Worm (Caenorhabditis elegans) whole organism, late embryonic: ENCODE measurements around the gene his-72.
A peak's percentile ranks its signal among the peaks of the same experiment; 100 is the strongest.

Experiments used
- C08G9.2 ChIP-seq: sonication (generic microtip); optimal IDR thresholded peaks from 2 replicates; lab custom pipeline; 2016; ENCODE audit warnings: mild to moderate bottlenecking, missing genetic modification characterization, moderate library complexity, missing compliant biosample characterization
- C38D4.7 ChIP-seq: fragments of 200-800 bp; sonication (Bioruptor generic); optimal IDR thresholded peaks from 2 replicates; lab custom pipeline; 2018; ENCODE audit warnings: mild to moderate bottlenecking, missing genetic modification characterization, moderate library complexity, missing compliant biosample characterization
- K02D7.2 ChIP-seq: sonication (generic microtip); optimal IDR thresholded peaks from 2 replicates; lab custom pipeline; 2017; ENCODE audit warnings: mild to moderate bottlenecking, missing genetic modification characterization, missing compliant biosample characterization
- T23F11.4 ChIP-seq: fragments of 200-800 bp; sonication (Bioruptor generic); optimal IDR thresholded peaks from 2 replicates; lab custom pipeline; 2018; ENCODE audit warnings: mild to moderate bottlenecking, missing genetic modification characterization, missing compliant biosample characterization
- ahr-1 ChIP-seq: sonication (generic microtip); optimal IDR thresholded peaks from 2 replicates; lab custom pipeline; 2016; ENCODE audit warnings: missing genetic modification characterization, missing compliant biosample characterization
- ceh-14 ChIP-seq: sonication (generic microtip); optimal IDR thresholded peaks from 2 replicates; lab custom pipeline; 2016; ENCODE audit warnings: missing genotype, missing genetic modification characterization, missing compliant biosample characterization
- ceh-18 ChIP-seq: sonication (generic microtip); optimal IDR thresholded peaks from 2 replicates; lab custom pipeline; 2016; ENCODE audit warnings: missing genetic modification characterization, missing compliant biosample characterization
- ceh-2 ChIP-seq: sonication (generic microtip); optimal IDR thresholded peaks from 2 replicates; lab custom pipeline; 2016; ENCODE audit warnings: missing genotype, missing genetic modification characterization, missing compliant biosample characterization
- ceh-30 ChIP-seq: fragments of 150-350 bp; optimal IDR thresholded peaks from 2 replicates; lab custom pipeline; 2014; ENCODE audit warnings: missing biosample characterization, missing genetic modification characterization
- ceh-31 ChIP-seq: sonication (generic microtip); optimal IDR thresholded peaks from 2 replicates; lab custom pipeline; 2016; ENCODE audit warnings: missing genetic modification characterization, missing compliant biosample characterization
- ceh-34 ChIP-seq: sonication (generic microtip); optimal IDR thresholded peaks from 2 replicates; lab custom pipeline; 2016; ENCODE audit warnings: mild to moderate bottlenecking, missing genetic modification characterization, missing compliant biosample characterization
- ceh-45 ChIP-seq: fragments of 200-800 bp; sonication (Bioruptor generic); IDR thresholded peaks from 2 replicates; pipeline ENCODE4 v1.3.6; 2022; ENCODE audit warnings: missing genetic modification reagents, missing genetic modification characterization, missing compliant biosample characterization
- ceh-6 ChIP-seq: fragments of 200-800 bp; sonication (Bioruptor generic); optimal IDR thresholded peaks from 2 replicates; lab custom pipeline; 2018; ENCODE audit warnings: mild to moderate bottlenecking, missing genetic modification characterization, missing compliant biosample characterization
- ceh-9 ChIP-seq: sonication (generic microtip); optimal IDR thresholded peaks from 2 replicates; lab custom pipeline; 2016; ENCODE audit warnings: mild to moderate bottlenecking, missing genetic modification characterization, inconsistent platforms, missing compliant biosample characterization
- elt-2 ChIP-seq: sonication (generic microtip); optimal IDR thresholded peaks from 2 replicates; lab custom pipeline; 2016; ENCODE audit warnings: missing genetic modification reagents, missing genetic modification characterization, missing compliant biosample characterization
- elt-4 ChIP-seq: sonication (generic microtip); optimal IDR thresholded peaks from 2 replicates; lab custom pipeline; 2016; ENCODE audit warnings: missing genetic modification characterization, missing compliant biosample characterization
- ets-4 ChIP-seq: sonication (generic microtip); optimal IDR thresholded peaks from 2 replicates; lab custom pipeline; 2016; ENCODE audit warnings: missing genetic modification characterization, missing compliant biosample characterization
- fax-1 ChIP-seq: sonication (generic microtip); optimal IDR thresholded peaks from 2 replicates; lab custom pipeline; 2016; ENCODE audit warnings: missing genotype, missing genetic modification characterization, missing compliant biosample characterization
- fkh-10 ChIP-seq: fragments of 150-350 bp; optimal IDR thresholded peaks from 2 replicates; lab custom pipeline; 2014; ENCODE audit warnings: missing biosample characterization, missing genetic modification reagents, missing genetic modification characterization
- fkh-6 ChIP-seq: sonication (generic microtip); optimal IDR thresholded peaks from 2 replicates; lab custom pipeline; 2016; ENCODE audit warnings: missing genetic modification characterization, missing compliant biosample characterization
- gmeb-2 ChIP-seq: sonication (generic microtip); optimal IDR thresholded peaks from 2 replicates; lab custom pipeline; 2016; ENCODE audit warnings: missing genetic modification characterization, inconsistent platforms, missing compliant biosample characterization
- hlh-15 ChIP-seq: sonication (generic microtip); optimal IDR thresholded peaks from 2 replicates; lab custom pipeline; 2016; ENCODE audit warnings: missing genetic modification characterization, missing compliant biosample characterization
- hlh-30 ChIP-seq: sonication (generic microtip); optimal IDR thresholded peaks from 2 replicates; lab custom pipeline; 2017; ENCODE audit warnings: antibody characterized with exemption, missing genetic modification characterization, missing compliant biosample characterization; ENCODE audit not compliant: insufficient read depth
- hlh-6 ChIP-seq: sonication (generic microtip); optimal IDR thresholded peaks from 2 replicates; lab custom pipeline; 2016; ENCODE audit warnings: missing genotype, missing genetic modification characterization, missing compliant biosample characterization
- lim-6 ChIP-seq: sonication (generic microtip); optimal IDR thresholded peaks from 2 replicates; lab custom pipeline; 2016; ENCODE audit warnings: missing genetic modification characterization, missing compliant biosample characterization
- mec-3 ChIP-seq: sonication (generic microtip); optimal IDR thresholded peaks from 2 replicates; lab custom pipeline; 2016; ENCODE audit warnings: borderline replicate concordance, missing genetic modification characterization, missing compliant biosample characterization
- nfya-1 ChIP-seq: sonication (generic microtip); optimal IDR thresholded peaks from 2 replicates; lab custom pipeline; 2017; ENCODE audit warnings: missing genetic modification characterization, mild to moderate bottlenecking, missing compliant biosample characterization, antibody characterized with exemption, moderate library complexity
- nhr-11 ChIP-seq: fragments of 150-350 bp; optimal IDR thresholded peaks from 2 replicates; lab custom pipeline; 2014; ENCODE audit warnings: missing biosample characterization, missing genetic modification characterization
- nhr-232 ChIP-seq: sonication (generic microtip); optimal IDR thresholded peaks from 2 replicates; lab custom pipeline; 2016; ENCODE audit warnings: missing genetic modification characterization, missing compliant biosample characterization
- pag-3 ChIP-seq: sonication (generic microtip); optimal IDR thresholded peaks from 2 replicates; lab custom pipeline; 2016; ENCODE audit warnings: missing compliant biosample characterization, missing genetic modification characterization, borderline replicate concordance
- pqm-1 ChIP-seq: sonication (generic microtip); optimal IDR thresholded peaks from 2 replicates; lab custom pipeline; 2016; ENCODE audit warnings: missing genetic modification characterization, missing compliant biosample characterization
- pros-1 ChIP-seq: fragments of 150-350 bp; optimal IDR thresholded peaks from 2 replicates; lab custom pipeline; 2014; ENCODE audit warnings: missing biosample characterization, missing genetic modification reagents, missing genetic modification characterization
- ref-2 ChIP-seq: sonication (generic microtip); optimal IDR thresholded peaks from 2 replicates; lab custom pipeline; 2016; ENCODE audit warnings: missing genetic modification characterization, missing compliant biosample characterization
- rnt-1 ChIP-seq: sonication (generic microtip); optimal IDR thresholded peaks from 2 replicates; lab custom pipeline; 2016; ENCODE audit warnings: missing genetic modification characterization, missing compliant biosample characterization
- sox-2 ChIP-seq: fragments of 200-800 bp; sonication (Bioruptor generic); IDR thresholded peaks from 2 replicates; pipeline ENCODE4 v1.3.6; 2022; ENCODE audit warnings: missing genetic modification reagents, missing genetic modification characterization, missing compliant biosample characterization
- syd-9 ChIP-seq: sonication (generic microtip); optimal IDR thresholded peaks from 2 replicates; lab custom pipeline; 2016; ENCODE audit warnings: mild to moderate bottlenecking, missing genetic modification characterization, moderate library complexity, missing compliant biosample characterization
- tbx-2 ChIP-seq: sonication (generic microtip); optimal IDR thresholded peaks from 2 replicates; lab custom pipeline; 2016; ENCODE audit warnings: missing genetic modification characterization, missing compliant biosample characterization
- tbx-7 ChIP-seq: sonication (generic microtip); optimal IDR thresholded peaks from 2 replicates; lab custom pipeline; 2016; ENCODE audit warnings: missing genotype, missing genetic modification characterization, missing compliant biosample characterization
- unc-42 ChIP-seq: sonication (generic microtip); optimal IDR thresholded peaks from 2 replicates; lab custom pipeline; 2016; ENCODE audit warnings: missing genotype, missing genetic modification characterization, missing compliant biosample characterization
- unc-55 ChIP-seq: sonication (generic microtip); optimal IDR thresholded peaks from 2 replicates; lab custom pipeline; 2017; ENCODE audit warnings: missing biosample characterization, missing genetic modification reagents, missing genetic modification characterization
- unc-86 ChIP-seq: sonication (generic microtip); optimal IDR thresholded peaks from 2 replicates; lab custom pipeline; 2016; ENCODE audit warnings: missing genetic modification characterization, missing compliant biosample characterization
- ztf-16 ChIP-seq: sonication (generic microtip); optimal IDR thresholded peaks from 2 replicates; lab custom pipeline; 2017; ENCODE audit warnings: missing genetic modification characterization, missing compliant biosample characterization

The his-72 gene

ce11 chrIII:12351301-12351700 is 17.5 kb downstream of the his-72 start, which contains the start of the genes pph-4.1 and Y75B8A.31 (continued):
- peak; percentile 88 for TF ChIP-seq tbx-2 (tag; lab: Kevin White, UChicago)
- peak; percentile 27 for TF ChIP-seq fkh-6 (tag; lab: Kevin White, UChicago)
- TF ChIP-seq ceh-2 (tag; lab: Kevin White, UChicago) = peak; percentile 92
- TF ChIP-seq nhr-11 (tag; lab: Kevin White, UChicago) = no peak
- TF ChIP-seq ceh-14 (tag; lab: Kevin White, UChicago) = peak; percentile 71
- peak; percentile 81 for TF ChIP-seq mec-3 (tag; lab: Kevin White, UChicago)
- no peak for TF ChIP-seq elt-4
- no peak for TF ChIP-seq pag-3 (tag; lab: Kevin White, UChicago)
- peak; percentile 35 for TF ChIP-seq ahr-1 (tag; lab: Kevin White, UChicago)
- peak; percentile 65 for TF ChIP-seq lim-6 (tag; lab: Kevin White, UChicago)
- no peak for TF ChIP-seq hlh-15 (tag; lab: Kevin White, UChicago)
- no peak for TF ChIP-seq hlh-6 (tag; lab: Kevin White, UChicago)
- no peak for TF ChIP-seq K02D7.2 (tag; lab: Kevin White, UChicago)
- peak; percentile 77 for TF ChIP-seq fax-1 (tag; lab: Kevin White, UChicago)
- no peak for TF ChIP-seq nhr-232 (tag; lab: Kevin White, UChicago)
- peak; percentile 93 for TF ChIP-seq ets-4
- peak; percentile 34 for TF ChIP-seq syd-9 (tag; lab: Kevin White, UChicago)
- TF ChIP-seq ceh-18 = peak; percentile 60
- no peak for TF ChIP-seq ceh-45 (GFP tag; lab: Robert Waterston, UW)
- peak; percentile 54 for TF ChIP-seq pqm-1
- TF ChIP-seq T23F11.4 = no peak
- peak; percentile 95 for TF ChIP-seq ceh-31 (tag; lab: Kevin White, UChicago)
- TF ChIP-seq sox-2 = no peak
- peak; percentile 67 for TF ChIP-seq rnt-1 (tag; lab: Kevin White, UChicago)

ce11 chrIII:12349027-12349426 is 19.8 kb downstream of the his-72 start:
- TF ChIP-seq hlh-6 (tag; lab: Kevin White, UChicago) = no peak
- TF ChIP-seq nfya-1 (tag; lab: Kevin White, UChicago) = peak; percentile 81

DNA sequence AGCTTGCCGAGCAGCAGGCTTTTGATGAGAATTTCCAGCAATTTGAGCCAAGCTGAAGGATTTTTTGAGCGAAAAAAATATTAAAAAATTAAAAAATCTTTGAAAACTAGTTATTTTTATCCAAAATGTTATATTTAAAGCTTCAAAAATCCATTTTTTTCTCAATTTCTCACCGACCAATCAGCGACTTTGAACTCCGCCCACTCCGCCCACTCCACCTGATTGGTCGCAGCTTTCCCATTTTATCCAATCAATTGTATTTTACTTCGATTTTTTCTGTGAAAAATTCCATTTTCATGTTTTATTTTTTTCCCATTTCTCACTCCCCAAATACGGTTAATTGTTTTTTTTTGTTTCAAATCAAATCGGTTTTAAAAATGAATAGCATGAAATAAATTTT is 23.9 kb downstream of the his-72 start:
- TF ChIP-seq C38D4.7 = no peak
- TF ChIP-seq unc-55 (GFP tag; lab: Kevin White, UChicago) = no peak
- peak; percentile 99 for TF ChIP-seq nfya-1 (tag; lab: Kevin White, UChicago)
- TF ChIP-seq elt-4 = no peak
- TF ChIP-seq nhr-232 (tag; lab: Kevin White, UChicago) = no peak

- no peak for TF ChIP-seq fkh-10 (GFP tag; lab: Kevin White, UChicago)
- TF ChIP-seq nfya-1 (tag; lab: Kevin White, UChicago) = peak; percentile 62
- TF ChIP-seq ceh-34 (tag; lab: Kevin White, UChicago) = no peak
- TF ChIP-seq ceh-18 = peak; percentile 20
- TF ChIP-seq elt-2 (tag; lab: Kevin White, UChicago) = no peak
- no peak for TF ChIP-seq ahr-1 (tag; lab: Kevin White, UChicago)
- TF ChIP-seq ref-2 (tag; lab: Kevin White, UChicago) = no peak
- TF ChIP-seq ceh-6 (GFP tag; lab: Kevin White, UChicago) = no peak
- peak; percentile 80 for TF ChIP-seq unc-55 (GFP tag; lab: Kevin White, UChicago)
- no peak for TF ChIP-seq ceh-9 (tag; lab: Kevin White, UChicago)
- TF ChIP-seq ceh-45 (GFP tag; lab: Robert Waterston, UW) = no peak
- no peak for TF ChIP-seq tbx-2 (tag; lab: Kevin White, UChicago)
- no peak for TF ChIP-seq C08G9.2 (tag; lab: Kevin White, UChicago)
- TF ChIP-seq unc-42 = peak; percentile 15
- TF ChIP-seq ztf-16 (tag; lab: Kevin White, UChicago) = no peak
- TF ChIP-seq hlh-6 (tag; lab: Kevin White, UChicago) = no peak
- TF ChIP-seq fkh-6 (tag; lab: Kevin White, UChicago) = no peak
- no peak for TF ChIP-seq unc-86
- TF ChIP-seq hlh-30 (tag; lab: Kevin White, UChicago) = peak; percentile 19
- no peak for TF ChIP-seq hlh-15 (tag; lab: Kevin White, UChicago)
- TF ChIP-seq gmeb-2 (tag; lab: Kevin White, UChicago) = no peak
- no peak for TF ChIP-seq pros-1 (tag; lab: Kevin White, UChicago)
- TF ChIP-seq ceh-30 (tag; lab: Kevin White, UChicago) = no peak
- TF ChIP-seq tbx-7 (tag; lab: Kevin White, UChicago) = no peak
- TF ChIP-seq, all 69 proteins: peak for 5
These were observed 33.4 kb downstream of the his-72 start for ce11 chrIII:12335400-12335994.
